Worm (Caenorhabditis elegans) whole organism, L2 larva: Measurements from ENCODE around the gene C46G7.5.

Experiments
- F13H6.1 ChIP-seq: sonication (generic microtip); optimal IDR thresholded peaks from 2 replicates; lab custom pipeline; 2016; ENCODE audit warnings: missing genetic modification characterization, missing compliant biosample characterization
- R02D3.7 ChIP-seq: fragments of 150-350 bp; optimal IDR thresholded peaks from 2 replicates; lab custom pipeline; 2014; ENCODE audit warnings: missing biosample characterization, missing genetic modification characterization
- ZK546.5 ChIP-seq: sonication (generic microtip); optimal IDR thresholded peaks from 2 replicates; lab custom pipeline; 2017; ENCODE audit warnings: missing biosample characterization, missing genetic modification characterization
- alr-1 ChIP-seq: fragments of 150-350 bp; optimal IDR thresholded peaks from 2 replicates; lab custom pipeline; 2014; ENCODE audit warnings: missing biosample characterization, missing genetic modification characterization
- aly-2 ChIP-seq: fragments of 150-350 bp; optimal IDR thresholded peaks from 2 replicates; lab custom pipeline; 2014; ENCODE audit warnings: missing biosample characterization, missing genetic modification characterization
- blmp-1 ChIP-seq: sonication (generic microtip); optimal IDR thresholded peaks from 2 replicates; lab custom pipeline; 2017; ENCODE audit warnings: missing genetic modification characterization, mild to moderate bottlenecking, missing compliant biosample characterization, antibody characterized with exemption, moderate library complexity; ENCODE audit not compliant: insufficient read depth
- ceh-16 ChIP-seq: fragments of 150-350 bp; optimal IDR thresholded peaks from 2 replicates; lab custom pipeline; 2014; ENCODE audit warnings: missing biosample characterization, missing genetic modification characterization
- ceh-82 ChIP-seq: fragments of 150-350 bp; optimal IDR thresholded peaks from 2 replicates; lab custom pipeline; 2014; ENCODE audit warnings: missing biosample characterization, missing genetic modification characterization
- crh-2 ChIP-seq: sonication (generic microtip); optimal IDR thresholded peaks from 2 replicates; lab custom pipeline; 2017; ENCODE audit warnings: missing biosample characterization, missing genetic modification characterization
- egl-27 ChIP-seq: sonication (generic microtip); optimal IDR thresholded peaks from 3 replicates; lab custom pipeline; 2017; ENCODE audit warnings: missing biosample characterization, missing genetic modification reagents, missing genetic modification characterization
- elt-1 ChIP-seq: fragments of 150-350 bp; optimal IDR thresholded peaks from 2 replicates; lab custom pipeline; 2014; ENCODE audit warnings: missing biosample characterization, missing genetic modification characterization
- elt-3 ChIP-seq: sonication (generic microtip); optimal IDR thresholded peaks from 2 replicates; lab custom pipeline; 2017; ENCODE audit warnings: missing biosample characterization, missing genetic modification characterization
- fos-1 ChIP-seq: fragments of 150-350 bp; optimal IDR thresholded peaks from 2 replicates; lab custom pipeline; 2014; ENCODE audit warnings: missing biosample characterization, missing genetic modification characterization
- gmeb-1 ChIP-seq: fragments of 150-350 bp; optimal IDR thresholded peaks from 2 replicates; lab custom pipeline; 2014; ENCODE audit warnings: missing biosample characterization, missing genetic modification characterization
- lin-11 ChIP-seq: fragments of 150-350 bp; sonication (generic microtip); optimal IDR thresholded peaks from 2 replicates; lab custom pipeline; 2014; ENCODE audit warnings: missing biosample characterization, missing genetic modification characterization, inconsistent platforms, mixed read lengths
- lin-13 ChIP-seq: fragments of 150-350 bp; optimal IDR thresholded peaks from 2 replicates; lab custom pipeline; 2014; ENCODE audit warnings: missing biosample characterization, missing genetic modification reagents, missing genetic modification characterization
- lin-39 ChIP-seq: fragments of 150-350 bp; optimal IDR thresholded peaks from 2 replicates; lab custom pipeline; 2014; ENCODE audit warnings: missing biosample characterization, missing genetic modification reagents, missing genetic modification characterization
- nhr-10 ChIP-seq: sonication (generic microtip); optimal IDR thresholded peaks from 2 replicates; lab custom pipeline; 2017; ENCODE audit warnings: missing biosample characterization, missing genetic modification characterization
- nhr-11 ChIP-seq: fragments of 150-350 bp; optimal IDR thresholded peaks from 2 replicates; lab custom pipeline; 2014; ENCODE audit warnings: missing biosample characterization, missing genetic modification characterization
- nhr-237 ChIP-seq: fragments of 150-350 bp; optimal IDR thresholded peaks from 2 replicates; lab custom pipeline; 2014; ENCODE audit warnings: missing biosample characterization, missing genetic modification characterization
- nhr-6 ChIP-seq: fragments of 150-350 bp; optimal IDR thresholded peaks from 2 replicates; lab custom pipeline; 2014; ENCODE audit warnings: missing biosample characterization, missing genetic modification characterization
- nhr-77 ChIP-seq: fragments of 150-350 bp; optimal IDR thresholded peaks from 2 replicates; lab custom pipeline; 2014; ENCODE audit warnings: missing biosample characterization, missing genetic modification characterization
- sem-4 ChIP-seq: fragments of 150-350 bp; optimal IDR thresholded peaks from 2 replicates; lab custom pipeline; 2014; ENCODE audit warnings: missing biosample characterization, missing genetic modification reagents, missing genetic modification characterization
- skn-1 ChIP-seq: sonication (generic microtip); optimal IDR thresholded peaks from 2 replicates; lab custom pipeline; 2017; ENCODE audit warnings: missing biosample characterization, missing genetic modification characterization
- sma-3 ChIP-seq: sonication (generic microtip); optimal IDR thresholded peaks from 2 replicates; lab custom pipeline; 2016; ENCODE audit warnings: missing genetic modification reagents, missing genetic modification characterization, missing compliant biosample characterization
- sma-9 ChIP-seq, 2 experiments: fragments of 150-350 bp in 1 of 2; sonication (generic microtip) in 1 of 2; optimal IDR thresholded peaks; 2 replicates each; lab custom pipeline; 2014 to 2016; ENCODE audit warnings: missing genetic modification characterization in 2 of 2, mild to moderate bottlenecking in 1 of 2, missing biosample characterization in 1 of 2, missing compliant biosample characterization in 1 of 2, missing genetic modification reagents in 1 of 2, moderate library complexity in 1 of 2
- unc-39 ChIP-seq: fragments of 150-350 bp; optimal IDR thresholded peaks from 2 replicates; lab custom pipeline; 2014; ENCODE audit warnings: missing biosample characterization, missing genetic modification characterization
- unc-55 ChIP-seq: fragments of 150-350 bp; sonication (generic microtip); optimal IDR thresholded peaks from 3 replicates; lab custom pipeline; 2014; ENCODE audit warnings: missing biosample characterization, missing genetic modification reagents, missing genetic modification characterization
- ztf-1 ChIP-seq: fragments of 200-800 bp; sonication (Bioruptor generic); conservative IDR thresholded peaks from 2 replicates; pipeline ENCODE4 v1.3.6; 2022; ENCODE audit warnings: missing genetic modification characterization, missing compliant biosample characterization
- ztf-11 ChIP-seq: sonication (generic microtip); optimal IDR thresholded peaks from 2 replicates; lab custom pipeline; 2017; ENCODE audit warnings: missing biosample characterization, missing genetic modification characterization
- ztf-4 ChIP-seq: fragments of 150-350 bp; optimal IDR thresholded peaks from 2 replicates; lab custom pipeline; 2014; ENCODE audit warnings: missing biosample characterization, missing genetic modification characterization

C46G7.5 gene

ce11 chrIV:6051884-6052283 lies 40.4 kb upstream of the C46G7.5 start:
- TF ChIP-seq F13H6.1 (no peak), crh-2 (tag; lab: Kevin White, UChicago) (peak; percentile 2), nhr-11 (tag; lab: Kevin White, UChicago) (no peak)

DNA sequence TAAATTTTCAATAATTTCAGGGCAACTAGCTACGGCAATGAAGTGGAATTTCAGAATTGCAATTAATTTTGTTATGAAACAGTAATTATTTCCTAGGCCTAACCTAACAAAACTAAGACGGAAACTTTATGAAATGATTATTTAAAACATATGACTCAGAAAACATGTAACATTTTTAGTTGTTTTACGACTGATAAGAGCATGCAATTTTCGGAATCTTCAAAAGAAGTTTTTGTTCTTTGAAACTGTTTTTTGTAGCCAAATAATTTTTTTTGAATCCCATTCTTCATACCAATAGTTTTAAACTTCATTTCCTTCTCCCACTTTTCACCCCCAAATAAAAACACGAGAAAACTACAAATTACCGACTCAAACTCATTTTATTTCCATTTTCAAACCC lies 37.6 kb upstream of the C46G7.5 start:
- TF ChIP-seq blmp-1 (tag; lab: Kevin White, UChicago) (no peak), ztf-4 (tag; lab: Kevin White, UChicago) (no peak), fos-1 (tag; lab: Kevin White, UChicago) (peak; percentile 24), sma-9 (GFP tag; optimal IDR thresholded peaks at IDR 0.05; lab: Kevin White, UChicago) (no peak), sma-9 (tag; optimal IDR thresholded peaks at IDR 0.05; lab: Kevin White, UChicago) (no peak), sem-4 (tag; lab: Kevin White, UChicago) (no peak)
- TF ChIP-seq, all 48 proteins: peak for 1

DNA sequence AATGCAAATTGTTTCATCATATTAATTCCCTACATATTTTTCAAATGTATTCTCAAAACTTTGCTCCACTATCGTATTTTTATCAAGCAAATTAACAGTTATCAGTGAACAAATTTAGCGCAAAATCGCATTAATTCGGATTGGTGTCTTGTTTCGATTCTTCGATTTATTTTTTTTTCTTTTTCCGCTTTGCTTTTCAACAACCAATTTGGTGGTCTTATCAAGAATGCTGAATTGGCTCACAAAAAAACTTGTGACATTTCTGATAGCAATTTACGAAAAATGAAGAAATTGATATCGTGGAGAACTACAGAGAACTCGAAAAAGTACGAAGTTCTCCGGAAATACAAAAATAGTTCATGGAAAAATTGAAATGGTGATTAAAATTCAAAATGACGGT lies 37.0 kb upstream of the C46G7.5 start:
- TF ChIP-seq unc-39 (tag; lab: Kevin White, UChicago) = no peak
- TF ChIP-seq lin-13 (GFP tag; lab: Kevin White, UChicago) = no peak
- no peak for TF ChIP-seq sma-3 (GFP tag; lab: Kevin White, UChicago)
- no peak for TF ChIP-seq ztf-11 (tag; lab: Kevin White, UChicago)
- no peak for TF ChIP-seq lin-11
- TF ChIP-seq sma-9 (GFP tag; optimal IDR thresholded peaks at IDR 0.05; lab: Kevin White, UChicago) = peak; percentile 34
- no peak for TF ChIP-seq sma-9 (tag; optimal IDR thresholded peaks at IDR 0.05; lab: Kevin White, UChicago)
- TF ChIP-seq ceh-82 (tag; lab: Kevin White, UChicago) = no peak
- TF ChIP-seq skn-1 (tag; lab: Kevin White, UChicago) = no peak
- no peak for TF ChIP-seq nhr-11 (tag; lab: Kevin White, UChicago)
- no peak for TF ChIP-seq ZK546.5 (tag; lab: Kevin White, UChicago)
- no peak for TF ChIP-seq ztf-1 (GFP tag; lab: Robert Waterston, UW)
- no peak for TF ChIP-seq elt-3
- peak; percentile 83 for TF ChIP-seq fos-1 (tag; lab: Kevin White, UChicago)
- no peak for TF ChIP-seq nhr-77 (tag; lab: Kevin White, UChicago)
- no peak for TF ChIP-seq aly-2
- no peak for TF ChIP-seq elt-1
- no peak for TF ChIP-seq egl-27 (tag; lab: Kevin White, UChicago)
- TF ChIP-seq ceh-16 (tag; lab: Kevin White, UChicago) = no peak
- TF ChIP-seq nhr-6 (tag; lab: Kevin White, UChicago) = no peak
- TF ChIP-seq nhr-10 = no peak
- TF ChIP-seq unc-55 (GFP tag; lab: Kevin White, UChicago) = no peak
- TF ChIP-seq nhr-237 (tag; lab: Kevin White, UChicago) = no peak
- TF ChIP-seq gmeb-1 (tag; lab: Kevin White, UChicago) = peak; percentile 19
- TF ChIP-seq alr-1 = no peak

- TF ChIP-seq ZK546.5 (tag; lab: Kevin White, UChicago) (no peak), blmp-1 (tag; lab: Kevin White, UChicago) (no peak), egl-27 (tag; lab: Kevin White, UChicago) (no peak), lin-39 (tag; lab: Kevin White, UChicago) (no peak), R02D3.7 (tag; lab: Kevin White, UChicago) (no peak), sma-3 (GFP tag; lab: Kevin White, UChicago) (no peak)
- TF ChIP-seq, all 48 proteins: peak for 0
Measured at ce11 chrIV:6047164-6047727, 35.8 kb upstream of the C46G7.5 start.

DNA sequence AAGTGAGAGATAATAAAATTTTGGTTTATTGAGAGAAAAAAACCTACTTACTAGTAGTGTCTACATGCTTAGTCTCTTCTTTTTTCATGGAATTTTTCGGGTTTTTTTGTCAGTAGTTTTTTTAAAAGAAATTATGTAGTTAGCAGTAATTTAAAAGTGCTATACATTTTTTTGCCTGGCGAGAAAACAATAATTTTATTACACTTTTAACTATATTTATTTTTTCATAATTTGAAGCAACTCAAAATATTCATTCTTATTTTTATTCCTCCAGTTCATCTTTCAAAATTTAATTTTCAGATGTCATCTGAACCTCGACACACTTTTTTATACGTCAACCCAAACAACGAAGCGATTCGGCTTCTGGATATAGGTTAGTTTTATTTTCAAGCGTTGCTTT lies 29.2 kb upstream of the C46G7.5 start, which contains the start of gene kcc-2:
kcc-2 (plus strand) TSS at position 301 of the 400 bp plus-strand sequence.
- TF ChIP-seq ztf-1 (GFP tag; lab: Robert Waterston, UW) = no peak
- TF ChIP-seq lin-39 (tag; lab: Kevin White, UChicago) = no peak
- no peak for TF ChIP-seq sma-9 (GFP tag; optimal IDR thresholded peaks at IDR 0.05; lab: Kevin White, UChicago)
- no peak for TF ChIP-seq sma-9 (tag; optimal IDR thresholded peaks at IDR 0.05; lab: Kevin White, UChicago)
- TF ChIP-seq elt-1 = no peak
- no peak for TF ChIP-seq sem-4 (tag; lab: Kevin White, UChicago)
